Worm (Caenorhabditis elegans) whole organism, late embryonic: ENCODE results near the gene C29A12.6.

Experiments used
- ama-1 ChIP-seq: fragments of 150-350 bp; optimal IDR thresholded peaks from 2 replicates; lab custom pipeline; 2014
- ets-4 ChIP-seq: sonication (generic microtip); optimal IDR thresholded peaks from 2 replicates; lab custom pipeline; 2016; ENCODE audit warnings: missing genetic modification characterization, missing compliant biosample characterization
- nfya-1 ChIP-seq: sonication (generic microtip); optimal IDR thresholded peaks from 2 replicates; lab custom pipeline; 2017; ENCODE audit warnings: missing genetic modification characterization, mild to moderate bottlenecking, missing compliant biosample characterization, antibody characterized with exemption, moderate library complexity
- nhr-232 ChIP-seq: sonication (generic microtip); optimal IDR thresholded peaks from 2 replicates; lab custom pipeline; 2016; ENCODE audit warnings: missing genetic modification characterization, missing compliant biosample characterization
- pat-9 ChIP-seq: fragments of 200-800 bp; sonication (Bioruptor generic); optimal IDR thresholded peaks from 2 replicates; lab custom pipeline; 2018; ENCODE audit warnings: mild to moderate bottlenecking, missing genetic modification characterization, moderate library complexity, missing compliant biosample characterization
- sox-2 ChIP-seq: fragments of 200-800 bp; sonication (Bioruptor generic); IDR thresholded peaks from 2 replicates; pipeline ENCODE4 v1.3.6; 2022; ENCODE audit warnings: missing genetic modification reagents, missing genetic modification characterization, missing compliant biosample characterization

DNA sequence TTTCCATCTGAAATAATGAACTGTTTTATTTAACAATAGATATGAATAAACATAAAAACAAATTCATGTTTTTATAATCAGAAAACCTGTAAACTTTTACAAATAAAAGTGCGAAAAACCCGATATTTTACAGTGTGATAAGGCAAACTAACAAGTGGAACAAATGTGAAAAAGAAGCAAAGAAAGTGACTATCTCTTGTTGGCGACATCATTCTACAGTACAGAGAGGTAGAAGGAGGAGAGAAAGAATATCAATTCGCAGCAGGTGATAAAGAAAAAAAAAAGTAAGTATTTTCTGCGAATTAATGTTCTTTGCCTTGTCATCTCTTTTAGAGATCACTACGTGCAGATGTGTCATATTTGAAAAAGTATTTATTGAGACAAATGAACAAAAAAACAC is 12.8 kb downstream of the C29A12.6 start:
- TF ChIP-seq pat-9 (tag; lab: Kevin White, UChicago), result no peak
- no peak for TF ChIP-seq nfya-1 (tag; lab: Kevin White, UChicago)
- TF ChIP-seq nhr-232 (tag; lab: Kevin White, UChicago), result no peak
- TF ChIP-seq ama-1 (lab: Kevin White, UChicago), result no peak
- TF ChIP-seq sox-2 (GFP tag; lab: Robert Waterston, UW), result no peak
- no peak for TF ChIP-seq ets-4
